Fruit fly (Drosophila melanogaster) whole organism, embryonic: Measurements from ENCODE around the gene asl.
A peak's percentile ranks its signal among the peaks of the same experiment; 100 is the strongest.

ENCODE experiments used
- Abd-B ChIP-seq: fragments of 200-800 bp; sonication (Bioruptor generic); optimal IDR thresholded peaks from 2 replicates; lab custom pipeline; 2018; ENCODE audit warnings: missing biosample characterization, mild to moderate bottlenecking, missing genetic modification characterization, moderate library complexity
- Awh ChIP-seq: fragments of 200-800 bp; sonication (Bioruptor generic); IDR thresholded peaks from 2 replicates; pipeline ENCODE4, ENCODE4 v1.3.6; 2022; ENCODE audit warnings: missing biosample characterization, missing genetic modification characterization
- B-H1 ChIP-seq: fragments of 200-800 bp; sonication (Bioruptor generic); IDR thresholded peaks from 3 replicates; pipeline ENCODE4 v1.3.6; 2022; ENCODE audit warnings: missing biosample characterization, missing genetic modification characterization
- CG10366 ChIP-seq: fragments of 200-800 bp; sonication (Bioruptor generic); IDR thresholded peaks from 2 replicates; pipeline ENCODE4 v1.3.6; 2022; ENCODE audit warnings: missing biosample characterization, missing genetic modification characterization
- CG10431 ChIP-seq: fragments of 200-800 bp; sonication (Bioruptor generic); optimal IDR thresholded peaks from 3 replicates; lab custom pipeline; 2018; ENCODE audit warnings: missing biosample characterization, mild to moderate bottlenecking, missing genetic modification characterization
- CG11398 ChIP-seq: fragments of 200-800 bp; sonication (Bioruptor generic); optimal IDR thresholded peaks from 2 replicates; lab custom pipeline; 2016; ENCODE audit warnings: missing biosample characterization, missing genetic modification characterization
- CG15514 ChIP-seq: fragments of 200-800 bp; sonication (Bioruptor generic); optimal IDR thresholded peaks from 3 replicates; lab custom pipeline; 2017; ENCODE audit warnings: missing biosample characterization, missing genetic modification characterization, mild to moderate bottlenecking, moderate library complexity, missing genetic modification reagents
- CG16779 ChIP-seq: fragments of 200-800 bp; sonication (Bioruptor generic); IDR thresholded peaks from 2 replicates; pipeline ENCODE4 v1.3.6; 2022; ENCODE audit warnings: missing biosample characterization, missing genetic modification characterization
- CG17359 ChIP-seq: fragments of 200-800 bp; sonication (Bioruptor generic); optimal IDR thresholded peaks from 3 replicates; lab custom pipeline; 2018; ENCODE audit warnings: missing biosample characterization, mild to moderate bottlenecking, missing genetic modification characterization, moderate library complexity
- CG17829 ChIP-seq: fragments of 200-800 bp; optimal IDR thresholded peaks from 2 replicates; lab custom pipeline; 2019; ENCODE audit warnings: missing biosample characterization, mild to moderate bottlenecking, missing genetic modification characterization, moderate library complexity
- CG32532 ChIP-seq: fragments of 200-800 bp; sonication (Bioruptor generic); IDR thresholded peaks from 2 replicates; pipeline ENCODE4 v1.3.6; 2022; ENCODE audit warnings: missing biosample characterization, missing genetic modification characterization
- CG32772 ChIP-seq: fragments of 200-800 bp; sonication (Bioruptor generic); IDR thresholded peaks from 2 replicates; pipeline ENCODE4 v1.3.6; 2022; ENCODE audit warnings: missing biosample characterization, missing genetic modification characterization
- CG4617 ChIP-seq: fragments of 200-800 bp; sonication (Bioruptor generic); optimal IDR thresholded peaks from 3 replicates; lab custom pipeline; 2016; ENCODE audit warnings: missing biosample characterization, missing genetic modification characterization, borderline replicate concordance
- CG4820 ChIP-seq: fragments of 200-800 bp; sonication (Bioruptor generic); optimal IDR thresholded peaks from 3 replicates; lab custom pipeline; 2016; ENCODE audit warnings: missing biosample characterization, missing genetic modification characterization
- CG4854 ChIP-seq: fragments of 200-800 bp; sonication (Bioruptor generic); optimal IDR thresholded peaks from 2 replicates; lab custom pipeline; 2016; ENCODE audit warnings: missing biosample characterization, missing genetic modification characterization, inconsistent platforms
- CG5953 ChIP-seq: fragments of 200-800 bp; sonication (Bioruptor generic); IDR thresholded peaks from 2 replicates; pipeline ENCODE4 v1.3.6; 2022; ENCODE audit warnings: missing biosample characterization, missing genetic modification characterization
- CG7928 ChIP-seq: fragments of 200-800 bp; sonication (Bioruptor generic); optimal IDR thresholded peaks from 2 replicates; lab custom pipeline; 2017; ENCODE audit warnings: missing biosample characterization, mild to moderate bottlenecking, missing genetic modification characterization
- CG7987 ChIP-seq: fragments of 200-800 bp; sonication (Bioruptor generic); optimal IDR thresholded peaks from 2 replicates; lab custom pipeline; 2018; ENCODE audit warnings: missing biosample characterization, mild to moderate bottlenecking, missing genetic modification characterization, moderate library complexity
- CG8924 ChIP-seq: fragments of 200-800 bp; optimal IDR thresholded peaks from 3 replicates; lab custom pipeline; 2019; ENCODE audit warnings: missing biosample characterization, mild to moderate bottlenecking, missing genetic modification characterization, moderate library complexity
- CG9876 ChIP-seq: fragments of 200-800 bp; sonication (Bioruptor generic); optimal IDR thresholded peaks from 2 replicates; lab custom pipeline; 2016; ENCODE audit warnings: missing biosample characterization, missing genetic modification characterization
- Doc2 ChIP-seq: fragments of 200-800 bp; sonication (Bioruptor generic); IDR thresholded peaks from 2 replicates; pipeline ENCODE4 v1.3.6; 2022; ENCODE audit warnings: missing biosample characterization, missing genetic modification characterization
- Doc3 ChIP-seq: fragments of 200-800 bp; sonication (Bioruptor generic); IDR thresholded peaks from 3 replicates; pipeline ENCODE4 v1.3.6; 2022; ENCODE audit warnings: missing biosample characterization, missing genetic modification characterization; ENCODE audit not compliant: partially characterized antibody
- Dp ChIP-seq: fragments of 200-800 bp; sonication (Bioruptor generic); optimal IDR thresholded peaks from 2 replicates; lab custom pipeline; 2018; ENCODE audit warnings: missing biosample characterization, mild to moderate bottlenecking, missing genetic modification characterization, moderate library complexity
- Dref ChIP-seq: fragments of 200-800 bp; sonication (Bioruptor generic); IDR thresholded peaks from 2 replicates; pipeline ENCODE4 v1.3.6; 2022; ENCODE audit warnings: missing biosample characterization, missing genetic modification characterization
- E2f1 ChIP-seq: fragments of 200-800 bp; sonication (Bioruptor generic); IDR thresholded peaks from 2 replicates; pipeline ENCODE4 v1.3.6; 2022; ENCODE audit warnings: missing biosample characterization, missing genetic modification characterization
- Hand ChIP-seq: fragments of 200-800 bp; sonication (Bioruptor generic); optimal IDR thresholded peaks from 2 replicates; lab custom pipeline; 2017; ENCODE audit warnings: mild to moderate bottlenecking, missing biosample characterization, missing genetic modification reagents, missing genetic modification characterization
- Kr ChIP-seq: fragments of 200-800 bp; sonication (Bioruptor generic); optimal IDR thresholded peaks from 2 replicates; lab custom pipeline; 2017; ENCODE audit warnings: missing biosample characterization, mild to moderate bottlenecking, missing genetic modification characterization
- MTF-1 ChIP-seq: fragments of 200-800 bp; sonication (Bioruptor generic); optimal IDR thresholded peaks from 2 replicates; lab custom pipeline; 2018; ENCODE audit warnings: missing biosample characterization, mild to moderate bottlenecking, missing genetic modification characterization, borderline replicate concordance
- Nf-YA ChIP-seq: fragments of 200-800 bp; sonication (Bioruptor generic); IDR thresholded peaks from 2 replicates; pipeline ENCODE4 v1.3.6; 2022; ENCODE audit warnings: missing biosample characterization, missing genetic modification characterization
- Nf-YB ChIP-seq: fragments of 200-800 bp; sonication (Bioruptor generic); optimal IDR thresholded peaks from 3 replicates; lab custom pipeline; 2019; ENCODE audit warnings: missing biosample characterization, mild to moderate bottlenecking, missing genetic modification characterization, moderate library complexity
- Sox102F ChIP-seq: fragments of 200-800 bp; sonication (Bioruptor generic); optimal IDR thresholded peaks from 2 replicates; lab custom pipeline; 2018; ENCODE audit warnings: missing biosample characterization, mild to moderate bottlenecking, missing genetic modification characterization, moderate library complexity
- TFAM ChIP-seq: fragments of 200-800 bp; sonication (Bioruptor generic); optimal IDR thresholded peaks from 2 replicates; lab custom pipeline; 2017; ENCODE audit warnings: missing biosample characterization, missing genetic modification characterization, inconsistent platforms
- Taf1 ChIP-seq: fragments of 200-800 bp; sonication (Bioruptor generic); IDR thresholded peaks from 2 replicates; pipeline ENCODE4 v1.3.6; 2022; ENCODE audit warnings: missing biosample characterization, missing genetic modification characterization
- Xbp1 ChIP-seq: fragments of 200-800 bp; sonication (Bioruptor generic); optimal IDR thresholded peaks from 3 replicates; lab custom pipeline; 2016; ENCODE audit warnings: missing biosample characterization, mild to moderate bottlenecking, missing genetic modification characterization
- YL-1 ChIP-seq: fragments of 200-800 bp; sonication (Bioruptor generic); optimal IDR thresholded peaks from 3 replicates; lab custom pipeline; 2017; ENCODE audit warnings: missing biosample characterization, mild to moderate bottlenecking, missing genetic modification characterization
- az2 ChIP-seq: fragments of 200-800 bp; sonication (Bioruptor generic); optimal IDR thresholded peaks from 3 replicates; lab custom pipeline; 2016; ENCODE audit warnings: missing biosample characterization, missing genetic modification characterization
- bigmax ChIP-seq: fragments of 200-800 bp; sonication (Bioruptor generic); optimal IDR thresholded peaks from 2 replicates; lab custom pipeline; 2018; ENCODE audit warnings: missing biosample characterization, mild to moderate bottlenecking, missing genetic modification characterization
- caup ChIP-seq: fragments of 200-800 bp; sonication (Bioruptor generic); optimal IDR thresholded peaks from 3 replicates; lab custom pipeline; 2017; ENCODE audit warnings: missing biosample characterization, mild to moderate bottlenecking, missing genetic modification characterization, moderate library complexity; ENCODE audit not compliant: severe bottlenecking
- dysf ChIP-seq: fragments of 200-800 bp; sonication (Bioruptor generic); IDR thresholded peaks from 3 replicates; pipeline ENCODE4 v1.3.6; 2022; ENCODE audit warnings: missing biosample characterization, missing genetic modification characterization
- ftz-f1 ChIP-seq: fragments of 200-800 bp; sonication (Bioruptor generic); optimal IDR thresholded peaks from 2 replicates; lab custom pipeline; 2016; ENCODE audit warnings: missing biosample characterization, missing genetic modification characterization
- lov ChIP-seq, 2 experiments: fragments of 200-800 bp in 1 of 2; fragments of >200 bp in 1 of 2; sonication (Bioruptor generic) in 1 of 2; IDR thresholded peaks in 1 of 2; optimal IDR thresholded peaks in 1 of 2; 2 replicates in 1 of 2; 3 replicates in 1 of 2; pipeline versions ENCODE4 v1.3.6 to Lab custom; 2017 to 2022; ENCODE audit warnings: missing biosample characterization in 1 of 2, missing genetic modification characterization in 1 of 2
- pzg ChIP-seq: fragments of 200-800 bp; sonication (Bioruptor generic); optimal IDR thresholded peaks from 3 replicates; lab custom pipeline; 2018; ENCODE audit warnings: missing biosample characterization, mild to moderate bottlenecking, missing genetic modification characterization, moderate library complexity
- rib ChIP-seq: fragments of 200-800 bp; sonication (Bioruptor generic); IDR thresholded peaks from 2 replicates; pipeline ENCODE4 v1.3.6; 2022; ENCODE audit warnings: missing biosample characterization, missing genetic modification characterization
- sc ChIP-seq, 3 experiments: fragments of >200 bp in 2 of 3; fragments of 200-800 bp in 1 of 3; sonication (Bioruptor generic) in 1 of 3; optimal IDR thresholded peaks; 2 replicates in 2 of 3; 3 replicates in 1 of 3; lab custom pipeline; 2017; ENCODE audit warnings: mild to moderate bottlenecking in 1 of 3, missing biosample characterization in 1 of 3, missing genetic modification characterization in 1 of 3, missing genetic modification reagents in 1 of 3
- slp2 ChIP-seq: fragments of 200-800 bp; sonication (Bioruptor generic); optimal IDR thresholded peaks from 2 replicates; lab custom pipeline; 2016; ENCODE audit warnings: missing biosample characterization, missing genetic modification characterization
- sug ChIP-seq: fragments of 200-800 bp; optimal IDR thresholded peaks from 2 replicates; lab custom pipeline; 2019; ENCODE audit warnings: missing biosample characterization, mild to moderate bottlenecking, missing genetic modification characterization, moderate library complexity
- tap ChIP-seq: fragments of 200-800 bp; optimal IDR thresholded peaks from 3 replicates; lab custom pipeline; 2019; ENCODE audit warnings: missing biosample characterization, mild to moderate bottlenecking, missing genetic modification characterization, moderate library complexity
- tup ChIP-seq: fragments of 200-800 bp; sonication (Bioruptor generic); optimal IDR thresholded peaks from 2 replicates; lab custom pipeline; 2016; ENCODE audit warnings: missing biosample characterization, mild to moderate bottlenecking, missing genetic modification characterization, moderate library complexity

Gene asl

DNA sequence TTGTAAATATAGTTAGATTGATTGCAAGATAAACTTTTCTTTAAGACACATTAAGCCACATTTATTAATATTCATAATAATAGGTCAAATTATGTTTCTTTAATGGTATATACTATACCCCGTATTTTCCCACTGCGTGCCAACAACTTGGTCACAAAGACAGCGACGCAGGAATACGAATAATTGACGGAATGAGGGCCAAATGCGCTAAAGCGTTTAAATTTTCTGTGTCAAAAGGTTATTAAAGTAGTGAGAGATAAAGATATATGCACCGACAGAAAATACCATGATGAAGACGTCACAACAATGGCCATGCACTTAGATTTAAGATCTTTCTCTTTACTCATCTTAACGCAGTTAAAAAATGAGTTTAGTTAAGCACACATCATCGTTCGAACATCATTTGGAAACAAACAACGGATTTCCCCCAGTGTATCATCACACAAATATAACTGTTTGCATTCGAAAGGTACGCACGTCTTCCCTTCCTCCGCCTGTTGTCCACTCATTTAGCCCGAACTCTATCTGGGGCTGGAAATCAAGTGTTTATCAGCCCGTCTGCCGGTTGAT, 14.1 kb upstream of the asl start (continued):
- TF ChIP-seq slp2 (peak; percentile 48), Doc2 (no peak), Awh (GFP tag; lab: Robert Waterston, UW) (peak; percentile 64; the same call in 1 of the 2 replicates), CG10431 (GFP tag; lab: Kevin White, UChicago) (no peak), rib (GFP tag; lab: Robert Waterston, UW) (no peak), Dp (GFP tag; lab: Kevin White, UChicago) (no peak), CG15514 (peak; percentile 37), Sox102F (peak; percentile 73), Taf1 (GFP tag; lab: Robert Waterston, UW) (no peak; the same call in 1 of the 2 replicates), B-H1 (peak; percentile 33; the same call in 2 of the 3 replicates), CG8924 (tag; lab: Kevin White, UChicago) (peak; percentile 74), CG7987 (GFP tag; lab: Kevin White, UChicago) (no peak), dysf (GFP tag; lab: Robert Waterston, UW) (peak; percentile 70), CG32772 (GFP tag; lab: Robert Waterston, UW) (peak; percentile 32; the same call in 1 of the 2 replicates), CG16779 (GFP tag; lab: Robert Waterston, UW) (no peak), Nf-YA (GFP tag; lab: Robert Waterston, UW) (peak; percentile 35; the same call in 1 of the 2 replicates), Nf-YB (GFP tag; lab: Kevin White, UChicago) (peak; percentile 32), tup (GFP tag; lab: Kevin White, UChicago) (no peak), az2 (GFP tag; lab: Kevin White, UChicago) (peak; percentile 52), CG7928 (GFP tag; lab: Kevin White, UChicago) (no peak), CG17359 (tag; lab: Kevin White, UChicago) (peak; percentile 78), Hand (peak; percentile 44), Kr (GFP tag; lab: Kevin White, UChicago) (no peak), CG32532 (GFP tag; lab: Robert Waterston, UW) (peak; percentile 60; the same call in 1 of the 2 replicates), YL-1 (GFP tag; lab: Kevin White, UChicago) (no peak), CG4820 (GFP tag; lab: Kevin White, UChicago) (peak; percentile 65), CG17829 (tag; lab: Kevin White, UChicago) (peak; percentile 50), tap (tag; lab: Kevin White, UChicago) (peak; percentile 47), bigmax (GFP tag; lab: Kevin White, UChicago) (no peak), Abd-B (GFP tag; lab: Kevin White, UChicago) (peak; percentile 71), CG9876 (GFP tag; lab: Kevin White, UChicago) (peak; percentile 44), CG4854 (no peak), CG10366 (GFP tag; lab: Robert Waterston, UW) (no peak; the same call in 1 of the 2 replicates), sc (optimal IDR thresholded peaks at IDR 0.05; lab: Kevin White, UChicago) (no peak), sc (GFP tag; optimal IDR thresholded peaks at IDR 0.05; lab: Kevin White, UChicago) (peak; percentile 39), lov (optimal IDR thresholded peaks at IDR 0.05; lab: Kevin White, UChicago) (no peak), lov (GFP tag; IDR thresholded peaks at IDR 0.05; lab: Robert Waterston, UW) (peak; percentile 84), caup (GFP tag; lab: Kevin White, UChicago) (peak; percentile 51), Xbp1 (GFP tag; lab: Kevin White, UChicago) (peak; percentile 71), CG11398 (GFP tag; lab: Kevin White, UChicago) (peak; percentile 60), TFAM (GFP tag; lab: Kevin White, UChicago) (no peak), CG4617 (GFP tag; lab: Kevin White, UChicago) (peak; percentile 23), Doc3 (no peak), ftz-f1 (GFP tag; lab: Kevin White, UChicago) (no peak), sug (tag; lab: Kevin White, UChicago) (peak; percentile 13), E2f1 (GFP tag; lab: Robert Waterston, UW) (peak; percentile 23; the same call in 1 of the 2 replicates), Dref (GFP tag; lab: Robert Waterston, UW) (no peak), pzg (no peak), CG5953 (GFP tag; lab: Robert Waterston, UW) (peak; percentile 59; the same call in 1 of the 2 replicates), MTF-1 (peak; percentile 25)
